Worm (Caenorhabditis elegans) whole organism, mixed stage, embryonic: ENCODE data around the gene Y43F8B.29.

Source experiments
- M03D4.4 ChIP-seq: sonication (generic microtip); optimal IDR thresholded peaks from 2 replicates; lab custom pipeline; 2017; ENCODE audit warnings: mild to moderate bottlenecking, missing genetic modification characterization, missing compliant biosample characterization
- ceh-43 ChIP-seq: fragments of 200-800 bp; sonication (Bioruptor generic); optimal IDR thresholded peaks from 2 replicates; lab custom pipeline; 2018; ENCODE audit warnings: mild to moderate bottlenecking, missing genetic modification characterization, moderate library complexity, missing compliant biosample characterization
- ces-1 ChIP-seq: fragments of 150-350 bp; optimal IDR thresholded peaks from 2 replicates; lab custom pipeline; 2014; ENCODE audit warnings: missing biosample characterization, missing genetic modification reagents, missing genetic modification characterization
- cnd-1 ChIP-seq: fragments of 200-800 bp; sonication (Bioruptor generic); optimal IDR thresholded peaks from 2 replicates; lab custom pipeline; 2018; ENCODE audit warnings: mild to moderate bottlenecking, missing genetic modification characterization, missing compliant biosample characterization
- drap-1 ChIP-seq: fragments of 200-800 bp; sonication (Bioruptor generic); optimal IDR thresholded peaks from 3 replicates; lab custom pipeline; 2018; ENCODE audit warnings: mild to moderate bottlenecking, missing genetic modification characterization, missing compliant biosample characterization
- elt-1 ChIP-seq: sonication (generic microtip); optimal IDR thresholded peaks from 2 replicates; lab custom pipeline; 2017; ENCODE audit warnings: missing genetic modification characterization, mild to moderate bottlenecking, missing compliant biosample characterization, antibody characterized with exemption, moderate library complexity, borderline replicate concordance; ENCODE audit not compliant: insufficient read depth
- elt-3 ChIP-seq: fragments of 150-350 bp; optimal IDR thresholded peaks from 2 replicates; lab custom pipeline; 2014; ENCODE audit warnings: missing biosample characterization, missing genetic modification characterization
- flh-1 ChIP-seq: fragments of 200-800 bp; sonication (Bioruptor generic); optimal IDR thresholded peaks from 2 replicates; lab custom pipeline; 2018; ENCODE audit warnings: mild to moderate bottlenecking, missing genetic modification characterization, moderate library complexity, missing compliant biosample characterization
- ham-2 ChIP-seq: fragments of 200-800 bp; sonication (Bioruptor generic); optimal IDR thresholded peaks from 2 replicates; lab custom pipeline; 2018; ENCODE audit warnings: mild to moderate bottlenecking, missing genetic modification characterization, missing compliant biosample characterization
- hlh-1 ChIP-seq: fragments of 150-350 bp; optimal IDR thresholded peaks from 2 replicates; lab custom pipeline; 2014; ENCODE audit warnings: missing biosample characterization, missing genetic modification reagents, missing genetic modification characterization
- lin-13 ChIP-seq: fragments of 150-350 bp; optimal IDR thresholded peaks from 2 replicates; lab custom pipeline; 2014; ENCODE audit warnings: missing biosample characterization, missing genetic modification characterization
- lin-32 ChIP-seq: fragments of 200-800 bp; sonication (Bioruptor generic); optimal IDR thresholded peaks from 2 replicates; lab custom pipeline; 2018; ENCODE audit warnings: mild to moderate bottlenecking, missing genetic modification characterization, missing compliant biosample characterization
- lsy-2 ChIP-seq: fragments of 150-350 bp; optimal IDR thresholded peaks from 2 replicates; lab custom pipeline; 2014; ENCODE audit warnings: missing biosample characterization, missing genetic modification characterization
- mab-5 ChIP-seq: fragments of 150-350 bp; optimal IDR thresholded peaks from 2 replicates; lab custom pipeline; 2014; ENCODE audit warnings: missing biosample characterization, missing genetic modification characterization
- mep-1 ChIP-seq: fragments of 150-350 bp; optimal IDR thresholded peaks from 2 replicates; lab custom pipeline; 2017; ENCODE audit warnings: missing biosample characterization, missing genetic modification reagents, missing genetic modification characterization, inconsistent platforms
- mls-2 ChIP-seq: sonication (generic microtip); optimal IDR thresholded peaks from 2 replicates; lab custom pipeline; 2016; ENCODE audit warnings: mild to moderate bottlenecking, missing genetic modification characterization, moderate library complexity, missing compliant biosample characterization
- nhr-12 ChIP-seq: fragments of 150-350 bp; optimal IDR thresholded peaks from 2 replicates; lab custom pipeline; 2014; ENCODE audit warnings: missing biosample characterization, missing genetic modification characterization
- nhr-2 ChIP-seq: fragments of 150-350 bp; optimal IDR thresholded peaks from 2 replicates; lab custom pipeline; 2014; ENCODE audit warnings: missing biosample characterization, missing genetic modification characterization
- nhr-237 ChIP-seq: fragments of 150-350 bp; optimal IDR thresholded peaks from 2 replicates; lab custom pipeline; 2014; ENCODE audit warnings: missing biosample characterization, missing genetic modification characterization
- nhr-28 ChIP-seq: fragments of 150-350 bp; optimal IDR thresholded peaks from 2 replicates; lab custom pipeline; 2014; ENCODE audit warnings: missing biosample characterization, missing genetic modification characterization
- nhr-76 ChIP-seq: sonication (generic microtip); optimal IDR thresholded peaks from 2 replicates; lab custom pipeline; 2017; ENCODE audit warnings: missing biosample characterization, missing genetic modification characterization
- pha-4 ChIP-seq: fragments of 150-350 bp; optimal IDR thresholded peaks from 2 replicates; lab custom pipeline; 2018; ENCODE audit warnings: missing biosample characterization, missing genetic modification reagents, missing genetic modification characterization
- sem-2 ChIP-seq: fragments of 200-800 bp; sonication (Bioruptor generic); optimal IDR thresholded peaks from 2 replicates; lab custom pipeline; 2018; ENCODE audit warnings: mild to moderate bottlenecking, missing genetic modification characterization, missing compliant biosample characterization
- snpc-4 ChIP-seq: fragments of 150-350 bp; optimal IDR thresholded peaks from 2 replicates; lab custom pipeline; 2014; ENCODE audit warnings: missing biosample characterization, missing genetic modification characterization
- sptf-1 ChIP-seq: sonication (generic microtip); optimal IDR thresholded peaks from 2 replicates; lab custom pipeline; 2017; ENCODE audit warnings: mild to moderate bottlenecking, missing genetic modification characterization, moderate library complexity, missing compliant biosample characterization
- tbx-8 ChIP-seq: fragments of 200-800 bp; sonication (Bioruptor generic); optimal IDR thresholded peaks from 2 replicates; lab custom pipeline; 2018; ENCODE audit warnings: mild to moderate bottlenecking, missing genetic modification characterization, moderate library complexity, missing compliant biosample characterization
- unc-120 ChIP-seq: sonication (generic microtip); optimal IDR thresholded peaks from 2 replicates; lab custom pipeline; 2017; ENCODE audit warnings: missing genetic modification characterization, missing compliant biosample characterization; ENCODE audit not compliant: poor library complexity, severe bottlenecking
- unc-39 ChIP-seq: fragments of 150-350 bp; optimal IDR thresholded peaks from 2 replicates; lab custom pipeline; 2014; ENCODE audit warnings: missing biosample characterization, missing genetic modification characterization
- unc-62 ChIP-seq: fragments of 150-350 bp; optimal IDR thresholded peaks from 2 replicates; lab custom pipeline; 2014; ENCODE audit warnings: missing biosample characterization, missing genetic modification reagents, missing genetic modification characterization
- zip-8 ChIP-seq: fragments of 150-350 bp; optimal IDR thresholded peaks from 2 replicates; lab custom pipeline; 2014; ENCODE audit warnings: missing biosample characterization, missing genetic modification characterization
- ztf-11 ChIP-seq: fragments of 150-350 bp; optimal IDR thresholded peaks from 2 replicates; lab custom pipeline; 2014; ENCODE audit warnings: missing biosample characterization, missing genetic modification characterization

The Y43F8B.29 gene

ce11 chrV:19491302-19491701, at the start of gene Y43F8B.29:
Gene Y43F8B.29, plus strand, starts transcription at chrV:19491602.
- TF ChIP-seq pha-4 (tag; lab: Kevin White, UChicago) (no peak), snpc-4 (no peak), ztf-11 (no peak), unc-62 (no peak), nhr-28 (tag; lab: Kevin White, UChicago) (no peak), unc-120 (tag; lab: Kevin White, UChicago) (no peak), ham-2 (GFP tag; lab: Kevin White, UChicago) (no peak), sem-2 (GFP tag; lab: Kevin White, UChicago) (no peak), elt-3 (tag; lab: Kevin White, UChicago) (no peak), mls-2 (tag; lab: Kevin White, UChicago) (no peak), nhr-2 (no peak), nhr-12 (tag; lab: Kevin White, UChicago) (no peak), tbx-8 (GFP tag; lab: Kevin White, UChicago) (no peak)

ce11 chrV:19443599-19443998, 47.8 kb upstream of the Y43F8B.29 start:
- TF ChIP-seq nhr-76: no peak
- peak; percentile 76 for TF ChIP-seq zip-8 (tag; lab: Kevin White, UChicago)

- TF ChIP-seq snpc-4 (no peak), ces-1 (no peak), lin-32 (no peak), nhr-2 (no peak), mab-5 (tag; lab: Kevin White, UChicago) (no peak), lin-13 (tag; lab: Kevin White, UChicago) (no peak), cnd-1 (tag; lab: Kevin White, UChicago) (no peak), M03D4.4 (tag; lab: Kevin White, UChicago) (no peak), unc-120 (tag; lab: Kevin White, UChicago) (no peak), unc-62 (no peak), mep-1 (tag; lab: Kevin White, UChicago) (no peak), nhr-28 (tag; lab: Kevin White, UChicago) (no peak), ham-2 (GFP tag; lab: Kevin White, UChicago) (no peak), nhr-76 (no peak), mls-2 (tag; lab: Kevin White, UChicago) (no peak), ztf-11 (no peak), elt-1 (tag; lab: Kevin White, UChicago) (no peak), nhr-237 (no peak), hlh-1 (tag; lab: Kevin White, UChicago) (no peak)
- TF ChIP-seq, all 35 proteins: peak for 0
Observed at ce11 chrV:19445442-19445841, 46.0 kb upstream of the Y43F8B.29 start, which contains the start of gene M04C3.1. Gene M04C3.1, minus strand, starts transcription at chrV:19445605.

ce11 chrV:19448805-19449204, 42.6 kb upstream of the Y43F8B.29 start, which contains the start of gene M04C3.2:
Gene M04C3.2, minus strand, starts transcription at chrV:19448905.
- TF ChIP-seq unc-62: no peak
- TF ChIP-seq ceh-43: no peak
- TF ChIP-seq nhr-237: no peak
- no peak for TF ChIP-seq lin-13 (tag; lab: Kevin White, UChicago)
- TF ChIP-seq nhr-76: no peak
- TF ChIP-seq hlh-1 (tag; lab: Kevin White, UChicago): no peak
- TF ChIP-seq lin-32: no peak
- no peak for TF ChIP-seq cnd-1 (tag; lab: Kevin White, UChicago)
- no peak for TF ChIP-seq pha-4 (tag; lab: Kevin White, UChicago)
- TF ChIP-seq nhr-12 (tag; lab: Kevin White, UChicago): no peak
- TF ChIP-seq M03D4.4 (tag; lab: Kevin White, UChicago): no peak
- TF ChIP-seq drap-1 (GFP tag; lab: Kevin White, UChicago): no peak
- no peak for TF ChIP-seq sem-2 (GFP tag; lab: Kevin White, UChicago)
- no peak for TF ChIP-seq unc-39 (tag; lab: Kevin White, UChicago)
- no peak for TF ChIP-seq lsy-2

ce11 chrV:19449544-19449943, 41.9 kb upstream of the Y43F8B.29 start, which contains the start of gene M04C3.5:
Gene M04C3.5, plus strand, starts transcription at chrV:19449733.
- TF ChIP-seq zip-8 (tag; lab: Kevin White, UChicago) (no peak), pha-4 (tag; lab: Kevin White, UChicago) (no peak), snpc-4 (no peak), unc-62 (no peak), flh-1 (GFP tag; lab: Kevin White, UChicago) (no peak), nhr-12 (tag; lab: Kevin White, UChicago) (no peak), unc-120 (tag; lab: Kevin White, UChicago) (no peak), lsy-2 (no peak), drap-1 (GFP tag; lab: Kevin White, UChicago) (no peak), cnd-1 (tag; lab: Kevin White, UChicago) (no peak), nhr-28 (tag; lab: Kevin White, UChicago) (no peak), tbx-8 (GFP tag; lab: Kevin White, UChicago) (no peak), sptf-1 (tag; lab: Kevin White, UChicago) (no peak), sem-2 (GFP tag; lab: Kevin White, UChicago) (no peak)
